Worm (Caenorhabditis elegans) whole organism, L3 larva: Measurements from ENCODE around the gene lelo-2.
A peak's percentile ranks its signal among the peaks of the same experiment; 100 is the strongest.

ENCODE experiments used
- R02D3.7 ChIP-seq: fragments of 150-350 bp; optimal IDR thresholded peaks from 2 replicates; lab custom pipeline; 2014; ENCODE audit warnings: missing biosample characterization, missing genetic modification characterization
- aly-2 ChIP-seq: fragments of 150-350 bp; optimal IDR thresholded peaks from 2 replicates; lab custom pipeline; 2014; ENCODE audit warnings: missing biosample characterization, missing genetic modification characterization
- ama-1 ChIP-seq: fragments of 150-350 bp; optimal IDR thresholded peaks from 2 replicates; lab custom pipeline; 2018
- ceh-16 ChIP-seq: sonication (generic microtip); optimal IDR thresholded peaks from 2 replicates; lab custom pipeline; 2017; ENCODE audit warnings: missing biosample characterization, missing genetic modification characterization
- daf-12 ChIP-seq: fragments of 150-350 bp; optimal IDR thresholded peaks from 2 replicates; lab custom pipeline; 2014; ENCODE audit warnings: missing biosample characterization, missing genetic modification reagents, missing genetic modification characterization
- egl-27 ChIP-seq: sonication (generic microtip); optimal IDR thresholded peaks from 4 replicates; lab custom pipeline; 2017; ENCODE audit warnings: missing biosample characterization, missing genetic modification reagents, missing genetic modification characterization
- egl-5 ChIP-seq: fragments of 150-350 bp; optimal IDR thresholded peaks from 2 replicates; lab custom pipeline; 2017; ENCODE audit warnings: missing biosample characterization, missing genetic modification reagents, missing genetic modification characterization, inconsistent platforms
- elt-1 ChIP-seq: fragments of 150-350 bp; optimal IDR thresholded peaks from 2 replicates; lab custom pipeline; 2014; ENCODE audit warnings: missing biosample characterization, missing genetic modification characterization
- elt-2 ChIP-seq: sonication (generic microtip); optimal IDR thresholded peaks from 2 replicates; lab custom pipeline; 2016; ENCODE audit warnings: missing genetic modification reagents, mild to moderate bottlenecking, missing genetic modification characterization, missing compliant biosample characterization
- elt-3 ChIP-seq, 3 experiments: fragments of 150-350 bp in 1 of 3; sonication (generic microtip) in 2 of 3; optimal IDR thresholded peaks; 2 replicates in 2 of 3; 4 replicates in 1 of 3; lab custom pipeline; 2014 to 2017; ENCODE audit warnings: missing biosample characterization in 3 of 3, missing genetic modification characterization in 3 of 3
- fkh-10 ChIP-seq: sonication (generic microtip); optimal IDR thresholded peaks from 2 replicates; lab custom pipeline; 2017; ENCODE audit warnings: missing biosample characterization, missing genetic modification reagents, missing genetic modification characterization
- hmg-11 ChIP-seq: sonication (generic microtip); optimal IDR thresholded peaks from 2 replicates; lab custom pipeline; 2016; ENCODE audit warnings: missing genetic modification characterization, missing compliant biosample characterization
- jun-1 ChIP-seq: fragments of 150-350 bp; optimal IDR thresholded peaks from 2 replicates; lab custom pipeline; 2014; ENCODE audit warnings: missing biosample characterization, missing genetic modification reagents, missing genetic modification characterization
- lin-15B ChIP-seq: fragments of 150-350 bp; optimal IDR thresholded peaks from 2 replicates; lab custom pipeline; 2014; ENCODE audit warnings: missing biosample characterization, missing genetic modification characterization
- lsy-12 ChIP-seq: sonication (generic microtip); optimal IDR thresholded peaks from 2 replicates; lab custom pipeline; 2016; ENCODE audit warnings: mild to moderate bottlenecking, missing genetic modification characterization, missing compliant biosample characterization
- mdl-1 ChIP-seq: fragments of 150-350 bp; optimal IDR thresholded peaks from 2 replicates; lab custom pipeline; 2014; ENCODE audit warnings: missing biosample characterization, missing genetic modification characterization
- nfya-1 ChIP-seq: sonication (generic microtip); optimal IDR thresholded peaks from 2 replicates; lab custom pipeline; 2017; ENCODE audit warnings: missing genetic modification characterization, mild to moderate bottlenecking, missing compliant biosample characterization, antibody characterized with exemption, moderate library complexity; ENCODE audit not compliant: insufficient read depth
- nhr-12 ChIP-seq: fragments of 150-350 bp; optimal IDR thresholded peaks from 2 replicates; lab custom pipeline; 2014; ENCODE audit warnings: missing biosample characterization, missing genetic modification characterization
- nhr-237 ChIP-seq: fragments of 150-350 bp; optimal IDR thresholded peaks from 2 replicates; lab custom pipeline; 2014; ENCODE audit warnings: missing biosample characterization, missing genetic modification characterization
- nhr-28 ChIP-seq: fragments of 150-350 bp; optimal IDR thresholded peaks from 2 replicates; lab custom pipeline; 2014; ENCODE audit warnings: missing biosample characterization, missing genetic modification characterization
- nhr-43 ChIP-seq: sonication (generic microtip); optimal IDR thresholded peaks from 2 replicates; lab custom pipeline; 2016; ENCODE audit warnings: mild to moderate bottlenecking, missing genetic modification characterization, missing compliant biosample characterization; ENCODE audit not compliant: poor library complexity, severe bottlenecking
- nhr-67 ChIP-seq: fragments of 150-350 bp; optimal IDR thresholded peaks from 2 replicates; lab custom pipeline; 2014; ENCODE audit warnings: missing biosample characterization, missing genetic modification characterization
- nhr-76 ChIP-seq: fragments of 150-350 bp; sonication (generic microtip); optimal IDR thresholded peaks from 5 replicates; lab custom pipeline; 2014; ENCODE audit warnings: missing biosample characterization, missing genetic modification characterization
- nhr-77 ChIP-seq: fragments of 150-350 bp; optimal IDR thresholded peaks from 2 replicates; lab custom pipeline; 2014; ENCODE audit warnings: missing biosample characterization, missing genetic modification characterization
- pha-4 ChIP-seq: fragments of 150-350 bp; optimal IDR thresholded peaks from 2 replicates; lab custom pipeline; 2014; ENCODE audit warnings: missing biosample characterization, missing genetic modification reagents, missing genetic modification characterization
- pqm-1 ChIP-seq: fragments of 150-350 bp; optimal IDR thresholded peaks from 2 replicates; lab custom pipeline; 2017; ENCODE audit warnings: missing biosample characterization, missing genetic modification characterization, inconsistent platforms
- sea-2 ChIP-seq: fragments of 150-350 bp; sonication (generic microtip); optimal IDR thresholded peaks from 4 replicates; lab custom pipeline; 2014; ENCODE audit warnings: missing biosample characterization, missing genetic modification reagents, missing genetic modification characterization
- tbx-2 ChIP-seq: sonication (generic microtip); optimal IDR thresholded peaks from 2 replicates; lab custom pipeline; 2016; ENCODE audit warnings: mild to moderate bottlenecking, missing genetic modification characterization, missing compliant biosample characterization
- unc-39 ChIP-seq: sonication (generic microtip); optimal IDR thresholded peaks from 4 replicates; lab custom pipeline; 2017; ENCODE audit warnings: missing biosample characterization, missing genetic modification characterization
- ztf-11 ChIP-seq: fragments of 150-350 bp; optimal IDR thresholded peaks from 2 replicates; lab custom pipeline; 2014; ENCODE audit warnings: missing biosample characterization, missing genetic modification characterization
- ztf-4 ChIP-seq: fragments of 150-350 bp; optimal IDR thresholded peaks from 2 replicates; lab custom pipeline; 2014; ENCODE audit warnings: missing biosample characterization, missing genetic modification characterization

lelo-2 gene

DNA sequence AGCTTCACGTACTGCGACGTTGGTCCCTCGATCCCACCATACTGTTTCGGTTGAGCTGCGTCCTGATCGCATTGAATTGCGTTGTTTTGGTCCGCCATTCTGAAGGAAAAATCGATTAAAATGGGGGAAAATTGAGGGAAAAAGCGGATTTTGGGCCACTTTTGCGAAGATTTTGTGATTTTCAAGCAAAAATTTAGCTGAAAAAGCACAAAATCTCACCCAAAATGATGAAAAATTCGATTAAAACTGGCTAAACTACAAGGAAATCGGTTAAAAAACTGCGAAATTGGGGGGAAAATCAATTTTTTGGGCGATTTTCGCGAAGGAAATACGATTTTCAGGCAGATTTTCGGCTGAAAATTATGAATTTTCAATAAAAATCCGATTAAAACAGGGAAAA is 9.9 kb downstream of the lelo-2 start, which contains the start of gene elc-1:
Gene elc-1 (minus strand): TSS at position 101 of the 400 bp plus-strand sequence.
- TF ChIP-seq jun-1 (tag; lab: Kevin White, UChicago), result no peak
- TF ChIP-seq ceh-16, result no peak
- TF ChIP-seq R02D3.7, result no peak
- TF ChIP-seq pqm-1 (tag; lab: Kevin White, UChicago), result no peak
- TF ChIP-seq nhr-28 (tag; lab: Kevin White, UChicago), result no peak
- no peak for TF ChIP-seq ztf-4 (tag; lab: Kevin White, UChicago)

DNA sequence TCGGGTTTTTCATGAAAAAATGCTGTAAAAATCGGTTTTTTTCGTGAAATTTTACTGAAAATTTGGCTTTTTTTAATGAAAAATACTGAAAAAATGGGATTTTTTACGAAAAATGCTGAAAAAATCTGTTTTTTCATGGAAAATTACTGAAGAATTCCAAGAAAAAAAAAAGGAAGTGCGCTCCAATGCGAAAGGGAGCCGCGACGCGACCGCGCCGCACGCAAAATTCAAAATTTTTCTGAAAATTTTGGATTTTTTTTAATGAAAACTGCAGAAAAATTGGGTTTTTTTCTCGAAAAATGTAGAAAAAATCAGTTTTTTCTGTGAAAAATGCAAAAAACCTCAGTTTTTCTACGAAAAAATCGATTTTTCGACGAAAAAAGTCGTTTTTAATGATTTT is 10.5 kb downstream of the lelo-2 start:
- TF ChIP-seq nhr-237 (tag; lab: Kevin White, UChicago), result no peak
- TF ChIP-seq egl-27 (tag; lab: Kevin White, UChicago), result no peak
- TF ChIP-seq elt-3 (tag; optimal IDR thresholded peaks at IDR 0.05; lab: Kevin White, UChicago), result no peak
- TF ChIP-seq nhr-12 (tag; lab: Kevin White, UChicago), result no peak
- TF ChIP-seq jun-1 (tag; lab: Kevin White, UChicago), result no peak
- TF ChIP-seq pqm-1 (tag; lab: Kevin White, UChicago), result no peak
- TF ChIP-seq sea-2 (GFP tag; lab: Kevin White, UChicago), result no peak
- TF ChIP-seq daf-12, result no peak
- no peak for TF ChIP-seq aly-2 (tag; lab: Kevin White, UChicago)
- TF ChIP-seq elt-1 (tag; lab: Kevin White, UChicago), result no peak
- TF ChIP-seq unc-39 (tag; lab: Kevin White, UChicago), result no peak
- no peak for TF ChIP-seq egl-5 (tag; lab: Kevin White, UChicago)

ce11 chrIII:1413890-1414613 is 13.0 kb downstream of the lelo-2 start, which contains the start of gene Y82E9BR.14:
Gene Y82E9BR.14 (minus strand): TSS chrIII:1414116.
- TF ChIP-seq elt-2 (tag; lab: Kevin White, UChicago) (peak; percentile 45), nhr-43 (no peak), pqm-1 (tag; lab: Kevin White, UChicago) (peak; percentile 19)

ce11 chrIII:1413125-1413837 is 13.7 kb downstream of the lelo-2 start:
- no peak for TF ChIP-seq pha-4 (tag; lab: Kevin White, UChicago)
- no peak for TF ChIP-seq nhr-237 (tag; lab: Kevin White, UChicago)
- TF ChIP-seq ztf-11 (tag; lab: Kevin White, UChicago), result no peak
- no peak for TF ChIP-seq egl-5 (tag; lab: Kevin White, UChicago)
- TF ChIP-seq hmg-11 (tag; lab: Kevin White, UChicago), result no peak
- TF ChIP-seq nhr-43, result no peak
- no peak for TF ChIP-seq nfya-1 (tag; lab: Kevin White, UChicago)
- TF ChIP-seq jun-1 (tag; lab: Kevin White, UChicago), result no peak
- TF ChIP-seq unc-39 (tag; lab: Kevin White, UChicago), result no peak
- TF ChIP-seq lsy-12, result no peak

DNA sequence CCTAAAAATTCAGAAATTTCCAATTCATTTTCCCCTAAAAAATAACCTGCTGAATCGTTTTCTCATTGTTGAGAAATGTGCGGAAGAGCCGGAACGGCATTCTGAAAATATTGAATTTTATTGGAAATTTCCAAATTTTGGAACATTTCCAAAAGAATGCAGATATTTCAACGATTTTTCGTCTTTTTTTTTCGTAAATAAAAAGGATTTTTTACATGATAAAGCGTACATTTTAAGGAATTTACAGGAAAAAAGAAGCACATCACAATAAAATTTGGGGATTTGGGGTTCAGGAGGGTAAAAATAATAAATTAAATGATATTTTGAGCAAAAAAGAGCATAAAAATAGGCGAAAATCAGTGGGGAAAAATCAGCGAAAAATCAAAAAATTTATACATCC is 17.9 kb downstream of the lelo-2 start, which contains the start of gene Y82E9BR.22:
Gene Y82E9BR.22 (minus strand): TSS at position 101 of the 400 bp plus-strand sequence.
- TF ChIP-seq nhr-67 (tag; lab: Kevin White, UChicago) (no peak), mdl-1 (tag; lab: Kevin White, UChicago) (no peak), tbx-2 (tag; lab: Kevin White, UChicago) (no peak), jun-1 (tag; lab: Kevin White, UChicago) (no peak), nhr-76 (tag; lab: Kevin White, UChicago) (no peak), lin-15B (tag; lab: Kevin White, UChicago) (no peak), fkh-10 (no peak), R02D3.7 (no peak), ama-1 (lab: Kevin White, UChicago) (no peak), nhr-77 (no peak), nhr-28 (tag; lab: Kevin White, UChicago) (no peak)
